Worm (Caenorhabditis elegans) whole organism, L4/young adult: ENCODE data around the gene efk-1.

ENCODE experiments used
- W03F9.2 ChIP-seq: fragments of 150-350 bp; optimal IDR thresholded peaks from 2 replicates; lab custom pipeline; 2014; ENCODE audit warnings: missing biosample characterization, missing genetic modification characterization
- dao-5 ChIP-seq: sonication (generic microtip); optimal IDR thresholded peaks from 2 replicates; lab custom pipeline; 2016; ENCODE audit warnings: missing genotype, missing genetic modification characterization, moderate library complexity, missing compliant biosample characterization
- him-1 ChIP-seq: sonication (generic microtip); optimal IDR thresholded peaks from 2 replicates; lab custom pipeline; 2016; ENCODE audit warnings: missing genotype, missing genetic modification reagents, missing genetic modification characterization, missing compliant biosample characterization

DNA sequence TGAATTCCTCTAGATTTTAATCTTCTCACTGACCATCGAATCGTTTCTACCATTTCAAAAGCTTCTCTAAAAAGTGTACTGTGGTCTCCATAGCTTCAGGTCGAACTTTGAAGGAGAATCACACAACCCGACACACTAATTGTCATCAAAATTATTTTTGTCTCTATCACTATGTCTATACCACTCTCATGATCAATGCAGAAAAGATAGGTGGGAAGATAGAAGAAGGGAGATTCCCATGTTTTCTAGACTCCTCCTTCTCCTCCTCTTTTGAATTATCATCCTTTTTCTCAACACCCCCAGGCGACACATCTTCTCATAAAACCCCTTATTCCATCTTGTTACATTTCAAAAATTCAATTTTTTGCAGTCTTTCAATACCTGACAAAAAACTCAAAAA, 22.5 kb downstream of the efk-1 start, which contains the start of gene Y42G9A.3:
- TF ChIP-seq dao-5 (tag; lab: Kevin White, UChicago) (no peak), him-1 (tag; lab: Kevin White, UChicago) (no peak), W03F9.2 (tag; lab: Kevin White, UChicago) (no peak)
